Worm (Caenorhabditis elegans): ENCODE data around the gene F53G2.3.

The F53G2.3 gene

DNA sequence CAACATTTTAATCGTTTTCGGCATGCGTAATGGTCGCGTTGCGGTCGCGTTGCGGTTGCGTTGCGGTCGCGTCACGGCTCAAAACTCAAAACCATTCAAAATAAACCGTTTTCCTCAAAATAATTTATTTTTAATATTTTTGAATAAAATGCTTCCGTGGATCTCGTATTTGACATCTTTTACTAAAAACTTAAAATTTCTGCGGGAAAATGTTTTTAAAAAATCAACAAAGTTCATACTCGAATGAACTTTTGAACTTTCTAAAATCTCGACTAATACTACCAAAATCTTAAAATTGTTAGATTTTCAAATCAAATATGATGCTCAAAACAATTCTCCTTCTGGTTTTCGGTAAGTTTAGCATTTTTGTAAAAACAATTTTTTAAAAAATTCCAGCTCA is 1.4 kb downstream of the F53G2.3 start, which contains the start of gene F53G2.2:
Gene F53G2.2, plus strand, starts transcription at position 301 of the 400 bp plus-strand sequence.
- no peak for TF ChIP-seq zag-1 (tag; optimal IDR thresholded peaks at IDR 0.05)
- no peak for TF ChIP-seq nhr-77 (tag; optimal IDR thresholded peaks at IDR 0.05)
- TF ChIP-seq ama-1 (optimal IDR thresholded peaks at IDR 0.05), result no peak
- TF ChIP-seq lin-39 (tag; optimal IDR thresholded peaks at IDR 0.05), result no peak
- no peak for TF ChIP-seq nhr-237 (tag; optimal IDR thresholded peaks at IDR 0.05)
- TF ChIP-seq sma-9 (GFP tag; optimal IDR thresholded peaks at IDR 0.05), result no peak
- no peak for TF ChIP-seq sma-9 (tag; optimal IDR thresholded peaks at IDR 0.05)

DNA sequence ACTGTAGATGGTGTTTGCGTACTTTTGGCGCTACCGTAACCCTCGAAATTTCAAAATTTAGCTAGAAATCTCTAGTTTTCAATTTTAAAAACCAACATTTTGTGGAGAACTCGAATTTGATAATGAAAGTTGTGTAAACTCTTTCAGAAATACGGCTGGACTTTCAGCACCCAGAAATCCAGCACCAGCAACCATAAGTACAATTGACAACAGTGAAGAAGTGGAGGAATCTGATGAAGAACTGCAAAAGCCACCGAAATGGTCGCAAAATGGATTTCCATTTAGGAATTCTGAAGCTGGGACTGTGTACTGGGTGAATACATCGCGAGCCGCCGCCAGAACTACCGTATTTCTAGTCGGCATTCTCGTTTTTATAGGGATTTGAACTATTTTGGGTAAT is 3.3 kb downstream of the F53G2.3 start, which contains the start of gene F53G2.13:
Gene F53G2.13, plus strand, starts transcription at position 301 of the 400 bp plus-strand sequence.
- no peak for TF ChIP-seq sma-3 (GFP tag; optimal IDR thresholded peaks at IDR 0.05)
- TF ChIP-seq nhr-77 (tag; optimal IDR thresholded peaks at IDR 0.05), result no peak
- no peak for TF ChIP-seq fos-1 (tag; optimal IDR thresholded peaks at IDR 0.05)
- no peak for TF ChIP-seq Y55F3AM.14 (GFP tag; optimal IDR thresholded peaks at IDR 0.05)
- TF ChIP-seq lin-13 (GFP tag; optimal IDR thresholded peaks at IDR 0.05), result no peak
- TF ChIP-seq nhr-25 (tag; optimal IDR thresholded peaks at IDR 0.05), result no peak
- no peak for TF ChIP-seq mab-5 (tag; optimal IDR thresholded peaks at IDR 0.05)
- no peak for TF ChIP-seq unc-39 (tag; optimal IDR thresholded peaks at IDR 0.05)
- TF ChIP-seq unc-62 (GFP tag; optimal IDR thresholded peaks at IDR 0.05), result no peak
- no peak for TF ChIP-seq ZK546.5 (tag; optimal IDR thresholded peaks at IDR 0.05)

ce11 chrII:2488386-2488785 is 8.2 kb downstream of the F53G2.3 start, which contains the start of gene F53G2.1:
TSS of gene F53G2.1 (plus strand) at chrII:2488686.
- no peak for TF ChIP-seq mbf-1 (tag; optimal IDR thresholded peaks at IDR 0.05)
- TF ChIP-seq ztf-1 (GFP tag; conservative IDR thresholded peaks at IDR 0.05), result no peak
- TF ChIP-seq aly-2 (tag; optimal IDR thresholded peaks at IDR 0.05), result no peak
- TF ChIP-seq nhr-21 (tag; optimal IDR thresholded peaks at IDR 0.05), result no peak
- no peak for TF ChIP-seq crh-2 (tag; optimal IDR thresholded peaks at IDR 0.05)
- no peak for TF ChIP-seq Y55F3AM.14 (GFP tag; optimal IDR thresholded peaks at IDR 0.05)
- TF ChIP-seq alr-1 (tag; optimal IDR thresholded peaks at IDR 0.05), result no peak
- no peak for TF ChIP-seq ZK546.5 (tag; optimal IDR thresholded peaks at IDR 0.05)
- TF ChIP-seq lin-11 (tag; optimal IDR thresholded peaks at IDR 0.05), result no peak
- TF ChIP-seq dmd-4 (tag; optimal IDR thresholded peaks at IDR 0.05), result no peak
- TF ChIP-seq zag-1 (tag; optimal IDR thresholded peaks at IDR 0.05), result no peak
- TF ChIP-seq sma-3 (GFP tag; optimal IDR thresholded peaks at IDR 0.05), result no peak
- TF ChIP-seq nhr-25 (tag; optimal IDR thresholded peaks at IDR 0.05), result no peak
- no peak for TF ChIP-seq lin-39 (tag; optimal IDR thresholded peaks at IDR 0.05)

- TF ChIP-seq ceh-16 (tag; optimal IDR thresholded peaks at IDR 0.05), result no peak
- TF ChIP-seq sma-3 (GFP tag; optimal IDR thresholded peaks at IDR 0.05), result no peak
- no peak for TF ChIP-seq ZK546.5 (tag; optimal IDR thresholded peaks at IDR 0.05)
- no peak for TF ChIP-seq Y55F3AM.14 (GFP tag; optimal IDR thresholded peaks at IDR 0.05)
- no peak for TF ChIP-seq nhr-25 (tag; optimal IDR thresholded peaks at IDR 0.05)
- peak; percentile 49 for TF ChIP-seq fos-1 (tag; optimal IDR thresholded peaks at IDR 0.05)
- TF ChIP-seq gmeb-1 (tag; optimal IDR thresholded peaks at IDR 0.05), result peak; percentile 16
- TF ChIP-seq zag-1 (tag; optimal IDR thresholded peaks at IDR 0.05), result no peak
These were observed 23.7 kb downstream of the F53G2.3 start for ce11 chrII:2503703-2504430.

- TF ChIP-seq ceh-82 (tag; optimal IDR thresholded peaks at IDR 0.05) (no peak), sma-3 (GFP tag; optimal IDR thresholded peaks at IDR 0.05) (no peak), egl-27 (tag; optimal IDR thresholded peaks at IDR 0.05) (no peak), nhr-11 (tag; optimal IDR thresholded peaks at IDR 0.05) (no peak), unc-39 (tag; optimal IDR thresholded peaks at IDR 0.05) (no peak), mbf-1 (tag; optimal IDR thresholded peaks at IDR 0.05) (no peak), Y55F3AM.14 (GFP tag; optimal IDR thresholded peaks at IDR 0.05) (no peak), crh-2 (tag; optimal IDR thresholded peaks at IDR 0.05) (no peak), lin-13 (GFP tag; optimal IDR thresholded peaks at IDR 0.05) (peak; percentile 31), blmp-1 (tag; optimal IDR thresholded peaks at IDR 0.05; ENCODE audit: insufficient read depth) (no peak), nhr-77 (tag; optimal IDR thresholded peaks at IDR 0.05) (no peak), R02D3.7 (tag; optimal IDR thresholded peaks at IDR 0.05) (no peak), alr-1 (tag; optimal IDR thresholded peaks at IDR 0.05) (no peak), nhr-129 (tag; optimal IDR thresholded peaks at IDR 0.05) (no peak), nhr-23 (tag; optimal IDR thresholded peaks at IDR 0.05) (no peak), lsy-2 (tag; optimal IDR thresholded peaks at IDR 0.05) (peak; percentile 2 to 66), elt-1 (tag; optimal IDR thresholded peaks at IDR 0.05) (no peak), ZK546.5 (tag; optimal IDR thresholded peaks at IDR 0.05) (no peak), ztf-11 (tag; optimal IDR thresholded peaks at IDR 0.05) (no peak), ztf-1 (GFP tag; conservative IDR thresholded peaks at IDR 0.05) (no peak), nhr-12 (tag; optimal IDR thresholded peaks at IDR 0.05) (no peak), ceh-16 (tag; optimal IDR thresholded peaks at IDR 0.05) (no peak), ama-1 (optimal IDR thresholded peaks at IDR 0.05) (no peak), unc-55 (GFP tag; optimal IDR thresholded peaks at IDR 0.05) (peak; percentile 58), skn-1 (tag; optimal IDR thresholded peaks at IDR 0.05) (no peak), lin-11 (tag; optimal IDR thresholded peaks at IDR 0.05) (no peak), C34F6.9 (tag; optimal IDR thresholded peaks at IDR 0.05) (peak; percentile 52), nhr-10 (tag; optimal IDR thresholded peaks at IDR 0.05) (no peak), nhr-237 (tag; optimal IDR thresholded peaks at IDR 0.05) (no peak), peb-1 (tag; optimal IDR thresholded peaks at IDR 0.05) (no peak), nhr-25 (tag; optimal IDR thresholded peaks at IDR 0.05) (no peak)
These were observed 24.3 kb downstream of the F53G2.3 start, which contains the start of gene gbas-1 for ce11 chrII:2504431-2504928. TSS of gene gbas-1 (plus strand) at chrII:2504878.

All from whole organism, L2 larva.